Fruit fly (Drosophila melanogaster): ENCODE data around the gene PGRP-LD.

DNA sequence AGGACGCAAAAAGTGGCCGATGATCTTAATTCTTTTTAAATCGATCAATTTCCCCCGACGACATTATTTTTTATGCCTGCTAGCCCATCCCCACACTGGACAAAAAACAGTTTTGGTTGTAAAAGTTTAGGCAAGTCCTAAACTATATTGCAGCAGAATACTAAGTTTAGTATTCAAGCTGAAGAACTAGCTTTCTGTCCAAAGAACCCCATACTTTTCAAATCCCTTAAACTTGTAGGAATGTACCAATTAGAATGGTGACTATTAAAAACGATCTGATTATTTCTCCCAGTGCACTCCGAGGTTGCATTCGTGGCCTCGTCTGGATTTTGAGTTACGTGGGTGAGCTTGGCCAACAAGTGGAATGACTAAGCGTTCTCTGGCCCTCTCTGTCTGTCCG is 45.6 kb downstream of the PGRP-LD start:
- TF ChIP-seq kay (GFP tag; ENCODE audit: borderline replicate concordance) (no peak), ovo (GFP tag; optimal IDR thresholded peaks at IDR 0.05) (no peak), cnc (optimal IDR thresholded peaks at IDR 0.05) (no peak), Hr96 (GFP tag; optimal IDR thresholded peaks at IDR 0.05) (no peak), toe (GFP tag; optimal IDR thresholded peaks at IDR 0.05) (no peak), CG7101 (tag; optimal IDR thresholded peaks at IDR 0.05) (no peak), Crg-1 (GFP tag; optimal IDR thresholded peaks at IDR 0.05) (no peak)
